Fruit fly (Drosophila melanogaster): Measurements from ENCODE around the gene CG31538.

dm6 chr3R:5326166-5326565, 48.5 kb upstream of the CG31538 start:
- TF ChIP-seq gl (tag; optimal IDR thresholded peaks at IDR 0.05): no peak
- no peak for TF ChIP-seq EcR (GFP tag; optimal IDR thresholded peaks at IDR 0.05)
- TF ChIP-seq CG17806 (tag; optimal IDR thresholded peaks at IDR 0.05): no peak
- no peak for TF ChIP-seq Pif1B (GFP tag; optimal IDR thresholded peaks at IDR 0.05)
- no peak for TF ChIP-seq CG14655 (GFP tag; optimal IDR thresholded peaks at IDR 0.05)
- TF ChIP-seq CG32121 (GFP tag; IDR thresholded peaks at IDR 0.05): no peak
- TF ChIP-seq CG8301 (tag; optimal IDR thresholded peaks at IDR 0.05): no peak
- TF ChIP-seq D1 (tag; optimal IDR thresholded peaks at IDR 0.05): no peak

All from whole organism, pupa.